Worm (Caenorhabditis elegans): ENCODE measurements around the gene T14G8.6.

- TF ChIP-seq zag-1 (tag; optimal IDR thresholded peaks at IDR 0.05) (no peak), gmeb-1 (tag; optimal IDR thresholded peaks at IDR 0.05) (no peak), elt-1 (tag; optimal IDR thresholded peaks at IDR 0.05) (no peak), lin-39 (tag; optimal IDR thresholded peaks at IDR 0.05) (no peak), nhr-237 (tag; optimal IDR thresholded peaks at IDR 0.05) (no peak), dmd-4 (tag; optimal IDR thresholded peaks at IDR 0.05) (no peak), nhr-25 (tag; optimal IDR thresholded peaks at IDR 0.05) (no peak), ztf-11 (tag; optimal IDR thresholded peaks at IDR 0.05) (no peak), aly-2 (tag; optimal IDR thresholded peaks at IDR 0.05) (no peak), nhr-77 (tag; optimal IDR thresholded peaks at IDR 0.05) (no peak), egl-27 (tag; optimal IDR thresholded peaks at IDR 0.05) (no peak), C34F6.9 (tag; optimal IDR thresholded peaks at IDR 0.05) (no peak)
Measured at ce11 chrX:12908715-12909114, 46.1 kb upstream of the T14G8.6 start.

Data from whole organism, L2 larva.